Worm (Caenorhabditis elegans) whole organism, midembryonic: ENCODE measurements around the gene smap-1.

Experiments used
- flt-1 ChIP-seq: fragments of 200-800 bp; sonication (Bioruptor generic); IDR thresholded peaks from 2 replicates; pipeline ENCODE4 v1.3.6; 2022; ENCODE audit warnings: missing genetic modification characterization, missing compliant biosample characterization
- ref-1 ChIP-seq: fragments of 200-800 bp; sonication (Bioruptor generic); conservative IDR thresholded peaks from 2 replicates; pipeline ENCODE4 v1.3.6; 2022; ENCODE audit warnings: missing genetic modification reagents, missing genetic modification characterization, missing compliant biosample characterization
- ztf-29 ChIP-seq: fragments of 200-800 bp; sonication (Bioruptor generic); IDR thresholded peaks from 2 replicates; pipeline ENCODE4 v1.3.6; 2022; ENCODE audit warnings: missing genetic modification reagents, missing genetic modification characterization, missing compliant biosample characterization

DNA sequence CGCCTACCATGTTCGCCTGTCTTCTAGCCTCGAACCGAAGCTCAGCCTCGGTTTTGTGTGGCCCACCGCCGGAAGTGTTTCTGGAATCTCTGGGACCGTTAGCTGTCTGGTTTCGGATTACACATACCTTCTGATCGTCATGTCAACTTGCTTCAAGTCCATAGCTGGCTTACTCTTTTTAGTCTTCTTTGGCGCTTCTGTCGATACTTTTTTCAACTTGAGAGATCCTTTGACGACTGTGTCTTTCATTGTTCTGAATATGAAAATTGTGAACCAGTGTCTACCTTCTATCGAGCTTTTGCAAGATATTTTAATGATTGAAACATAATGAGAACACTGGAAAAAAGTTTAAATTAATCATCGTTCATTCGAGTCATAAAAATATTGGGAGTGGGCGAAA is 926 bp upstream of the smap-1 start, which contains the start of gene K01G5.8:
- no peak for TF ChIP-seq flt-1 (GFP tag; lab: Robert Waterston, UW)
- no peak for TF ChIP-seq ref-1 (GFP tag; lab: Robert Waterston, UW)
- TF ChIP-seq ztf-29 = no peak
